Worm (Caenorhabditis elegans) whole organism, midembryonic: ENCODE data around the gene F58B6.1.

Source experiments
- tab-1 ChIP-seq: fragments of 200-800 bp; sonication (Bioruptor generic); IDR thresholded peaks from 2 replicates; pipeline ENCODE4 v1.3.6; 2022; ENCODE audit warnings: missing genetic modification characterization, missing compliant biosample characterization
- ztf-29 ChIP-seq: fragments of 200-800 bp; sonication (Bioruptor generic); IDR thresholded peaks from 2 replicates; pipeline ENCODE4 v1.3.6; 2022; ENCODE audit warnings: missing genetic modification reagents, missing genetic modification characterization, missing compliant biosample characterization

DNA sequence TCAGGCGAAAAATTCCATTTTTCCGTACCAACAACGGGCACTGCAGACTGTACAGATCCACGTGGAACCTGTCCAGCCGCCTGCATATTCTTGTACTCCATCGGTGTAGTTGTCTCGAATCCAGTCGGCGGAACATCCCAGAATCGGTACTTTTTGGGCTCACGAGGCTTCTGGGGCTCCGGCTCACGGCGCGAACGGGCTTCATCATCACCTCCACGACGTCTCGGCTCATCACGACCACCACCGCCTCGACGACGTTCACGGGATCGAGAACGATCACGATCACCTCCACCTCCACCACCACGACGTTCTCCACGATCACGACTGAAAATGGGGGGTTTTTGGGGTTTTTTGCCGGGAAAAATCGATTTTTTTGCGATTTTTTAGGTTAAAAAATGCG is 41.6 kb downstream of the F58B6.1 start:
- TF ChIP-seq tab-1 (GFP tag; lab: Robert Waterston, UW) (no peak), ztf-29 (GFP tag; lab: Robert Waterston, UW) (no peak)
